Worm (Caenorhabditis elegans): ENCODE data around the gene adt-2.

- TF ChIP-seq nhr-237 (tag; optimal IDR thresholded peaks at IDR 0.05) (no peak), pha-4 (GFP tag; IDR thresholded peaks at IDR 0.05) (no peak), pha-4 (tag; optimal IDR thresholded peaks at IDR 0.05) (no peak), F10B5.3 (tag; optimal IDR thresholded peaks at IDR 0.05) (no peak), fkh-10 (GFP tag; optimal IDR thresholded peaks at IDR 0.05) (no peak), unc-130 (GFP tag; optimal IDR thresholded peaks at IDR 0.05) (no peak), F26F4.8 (GFP tag; conservative IDR thresholded peaks at IDR 0.05) (no peak), ZK337.2 (GFP tag; IDR thresholded peaks at IDR 0.05) (no peak), cey-2 (tag; optimal IDR thresholded peaks at IDR 0.05; ENCODE audit: borderline replicate concordance, insufficient read depth) (no peak), lin-39 (tag; optimal IDR thresholded peaks at IDR 0.05) (no peak)
Measured at ce11 chrX:7587741-7588235, 1.8 kb downstream of the adt-2 start.
